Worm (Caenorhabditis elegans) whole organism, late embryonic: Measurements from ENCODE around the gene F47B8.10.

Experiments
- C08G9.2 ChIP-seq: sonication (generic microtip); optimal IDR thresholded peaks from 2 replicates; lab custom pipeline; 2016; ENCODE audit warnings: mild to moderate bottlenecking, missing genetic modification characterization, moderate library complexity, missing compliant biosample characterization
- K02D7.2 ChIP-seq: sonication (generic microtip); optimal IDR thresholded peaks from 2 replicates; lab custom pipeline; 2017; ENCODE audit warnings: mild to moderate bottlenecking, missing genetic modification characterization, missing compliant biosample characterization
- ahr-1 ChIP-seq: sonication (generic microtip); optimal IDR thresholded peaks from 2 replicates; lab custom pipeline; 2016; ENCODE audit warnings: missing genetic modification characterization, missing compliant biosample characterization
- ceh-14 ChIP-seq: sonication (generic microtip); optimal IDR thresholded peaks from 2 replicates; lab custom pipeline; 2016; ENCODE audit warnings: missing genotype, missing genetic modification characterization, missing compliant biosample characterization
- ceh-19 ChIP-seq: fragments of 200-800 bp; sonication (Bioruptor generic); optimal IDR thresholded peaks from 2 replicates; lab custom pipeline; 2018; ENCODE audit warnings: mild to moderate bottlenecking, missing genetic modification characterization, missing compliant biosample characterization
- ceh-24 ChIP-seq: sonication (generic microtip); optimal IDR thresholded peaks from 2 replicates; lab custom pipeline; 2016; ENCODE audit warnings: mild to moderate bottlenecking, missing genetic modification characterization, missing compliant biosample characterization
- ceh-31 ChIP-seq: sonication (generic microtip); optimal IDR thresholded peaks from 2 replicates; lab custom pipeline; 2016; ENCODE audit warnings: missing genetic modification characterization, missing compliant biosample characterization
- ceh-6 ChIP-seq: fragments of 200-800 bp; sonication (Bioruptor generic); optimal IDR thresholded peaks from 2 replicates; lab custom pipeline; 2018; ENCODE audit warnings: mild to moderate bottlenecking, missing genetic modification characterization, missing compliant biosample characterization
- ceh-9 ChIP-seq: sonication (generic microtip); optimal IDR thresholded peaks from 2 replicates; lab custom pipeline; 2016; ENCODE audit warnings: mild to moderate bottlenecking, missing genetic modification characterization, inconsistent platforms, missing compliant biosample characterization
- dmd-4 ChIP-seq: sonication (generic microtip); optimal IDR thresholded peaks from 2 replicates; lab custom pipeline; 2016; ENCODE audit warnings: borderline replicate concordance, missing genetic modification characterization, missing compliant biosample characterization
- elt-2 ChIP-seq: sonication (generic microtip); optimal IDR thresholded peaks from 2 replicates; lab custom pipeline; 2016; ENCODE audit warnings: missing genetic modification reagents, missing genetic modification characterization, missing compliant biosample characterization
- elt-4 ChIP-seq: sonication (generic microtip); optimal IDR thresholded peaks from 2 replicates; lab custom pipeline; 2016; ENCODE audit warnings: missing genetic modification characterization, missing compliant biosample characterization
- eyg-1 ChIP-seq: sonication (generic microtip); optimal IDR thresholded peaks from 2 replicates; lab custom pipeline; 2016; ENCODE audit warnings: missing genotype, missing genetic modification characterization, missing compliant biosample characterization
- fkh-10 ChIP-seq: fragments of 150-350 bp; optimal IDR thresholded peaks from 2 replicates; lab custom pipeline; 2014; ENCODE audit warnings: missing biosample characterization, missing genetic modification reagents, missing genetic modification characterization
- hlh-6 ChIP-seq: sonication (generic microtip); optimal IDR thresholded peaks from 2 replicates; lab custom pipeline; 2016; ENCODE audit warnings: missing genotype, missing genetic modification characterization, missing compliant biosample characterization
- lin-11 ChIP-seq: fragments of 200-800 bp; sonication (Bioruptor generic); optimal IDR thresholded peaks from 2 replicates; lab custom pipeline; 2018; ENCODE audit warnings: mild to moderate bottlenecking, missing genetic modification characterization, missing compliant biosample characterization
- nfya-1 ChIP-seq: sonication (generic microtip); optimal IDR thresholded peaks from 2 replicates; lab custom pipeline; 2017; ENCODE audit warnings: missing genetic modification characterization, mild to moderate bottlenecking, missing compliant biosample characterization, antibody characterized with exemption, moderate library complexity
- nhr-11 ChIP-seq: fragments of 150-350 bp; optimal IDR thresholded peaks from 2 replicates; lab custom pipeline; 2014; ENCODE audit warnings: missing biosample characterization, missing genetic modification characterization
- npax-4 ChIP-seq: sonication (generic microtip); optimal IDR thresholded peaks from 2 replicates; lab custom pipeline; 2016; ENCODE audit warnings: missing genetic modification characterization, missing compliant biosample characterization
- pag-3 ChIP-seq: sonication (generic microtip); optimal IDR thresholded peaks from 2 replicates; lab custom pipeline; 2016; ENCODE audit warnings: missing compliant biosample characterization, missing genetic modification characterization, borderline replicate concordance
- pax-1 ChIP-seq: fragments of 150-350 bp; optimal IDR thresholded peaks from 2 replicates; lab custom pipeline; 2014; ENCODE audit warnings: missing biosample characterization, missing genetic modification characterization
- pha-4 ChIP-seq: fragments of 150-350 bp; optimal IDR thresholded peaks from 2 replicates; lab custom pipeline; 2018; ENCODE audit warnings: missing biosample characterization, missing genetic modification reagents, missing genetic modification characterization
- pros-1 ChIP-seq: fragments of 150-350 bp; optimal IDR thresholded peaks from 2 replicates; lab custom pipeline; 2014; ENCODE audit warnings: missing biosample characterization, missing genetic modification reagents, missing genetic modification characterization
- ref-2 ChIP-seq: sonication (generic microtip); optimal IDR thresholded peaks from 2 replicates; lab custom pipeline; 2016; ENCODE audit warnings: missing genetic modification characterization, missing compliant biosample characterization
- sdc-2 ChIP-seq: sonication (generic microtip); optimal IDR thresholded peaks from 2 replicates; lab custom pipeline; 2016; ENCODE audit warnings: missing genotype, missing genetic modification characterization, missing compliant biosample characterization
- sox-2 ChIP-seq: fragments of 200-800 bp; sonication (Bioruptor generic); IDR thresholded peaks from 2 replicates; pipeline ENCODE4 v1.3.6; 2022; ENCODE audit warnings: missing genetic modification reagents, missing genetic modification characterization, missing compliant biosample characterization
- syd-9 ChIP-seq: sonication (generic microtip); optimal IDR thresholded peaks from 2 replicates; lab custom pipeline; 2016; ENCODE audit warnings: mild to moderate bottlenecking, missing genetic modification characterization, moderate library complexity, missing compliant biosample characterization
- tbx-2 ChIP-seq: sonication (generic microtip); optimal IDR thresholded peaks from 2 replicates; lab custom pipeline; 2016; ENCODE audit warnings: missing genetic modification characterization, missing compliant biosample characterization

Gene F47B8.10

ce11 chrV:14320246-14320645, 21.5 kb upstream of the F47B8.10 start, which contains the start of gene F47B8.14:
Gene F47B8.14, plus strand, starts transcription at chrV:14320546.
- TF ChIP-seq ref-2 (tag; lab: Kevin White, UChicago): no peak
- no peak for TF ChIP-seq eyg-1 (tag; lab: Kevin White, UChicago)
- no peak for TF ChIP-seq tbx-2 (tag; lab: Kevin White, UChicago)
- no peak for TF ChIP-seq ceh-6 (GFP tag; lab: Kevin White, UChicago)
- TF ChIP-seq ceh-19 (GFP tag; lab: Kevin White, UChicago): no peak
- TF ChIP-seq, all 69 proteins: peak for 0

DNA sequence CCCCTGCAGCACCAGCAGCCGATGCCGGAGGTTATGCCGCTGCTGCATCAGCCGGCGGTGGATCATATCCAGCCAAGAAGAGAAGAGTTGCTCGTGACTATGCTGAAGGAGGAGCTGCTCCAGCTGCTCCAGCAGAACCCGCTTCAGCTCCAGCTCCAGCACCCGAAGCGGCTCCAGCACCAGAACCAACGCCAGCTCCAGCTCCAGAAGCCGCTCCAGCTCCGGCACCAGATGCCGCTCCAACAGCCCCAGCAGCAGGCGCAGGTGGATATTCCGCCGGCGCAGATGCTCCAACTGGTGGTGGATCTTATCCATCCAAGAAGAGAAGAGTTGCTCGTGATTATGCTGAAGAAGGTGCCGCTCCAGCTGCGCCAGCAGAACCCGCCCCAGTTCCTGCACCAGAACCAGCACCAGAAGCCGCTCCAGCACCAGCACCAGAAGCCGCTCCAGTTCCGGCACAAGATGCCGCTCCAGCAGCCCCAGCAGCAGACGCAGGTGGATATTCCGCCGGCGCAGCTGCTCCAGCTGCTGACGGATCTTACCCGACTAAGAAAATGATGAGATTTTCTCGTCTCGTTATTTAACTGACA, 20.9 kb upstream of the F47B8.10 start:
- TF ChIP-seq pros-1 (tag; lab: Kevin White, UChicago) (no peak), ceh-9 (tag; lab: Kevin White, UChicago) (peak; percentile 28), elt-4 (tag; lab: Kevin White, UChicago) (peak; percentile 78)

DNA sequence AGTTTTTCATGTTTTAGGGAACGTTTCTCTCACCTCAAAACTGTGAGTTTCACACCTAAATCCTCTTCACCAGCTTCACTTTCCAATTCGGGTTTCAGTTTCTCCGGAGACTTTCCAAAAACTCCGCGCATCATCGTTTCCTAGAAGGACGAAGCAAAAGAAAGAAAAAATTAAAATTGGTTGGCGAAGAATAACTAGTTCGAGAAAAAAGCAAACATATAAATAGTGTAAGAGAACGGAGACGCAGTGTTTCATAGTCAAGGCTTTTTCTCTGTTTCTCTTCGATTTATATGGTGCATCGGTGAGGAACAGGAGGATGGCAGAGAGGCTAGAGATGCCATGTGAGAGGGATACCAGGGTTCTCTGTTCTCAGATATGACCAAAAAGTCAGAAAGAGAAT, 19.0 kb upstream of the F47B8.10 start, which contains the start of gene F47B8.3:
F47B8.3 (minus strand) TSS at position 261 of the 400 bp plus-strand sequence.
- peak; percentile 13 for TF ChIP-seq nfya-1 (tag; lab: Kevin White, UChicago)
- TF ChIP-seq ceh-31 (tag; lab: Kevin White, UChicago): no peak

- TF ChIP-seq pha-4 (no peak), pag-3 (tag; lab: Kevin White, UChicago) (peak; percentile 4), elt-4 (tag; lab: Kevin White, UChicago) (peak; percentile 42)
Measured at ce11 chrV:14324502-14325467, 17.0 kb upstream of the F47B8.10 start, which contains the start of the genes F47B8.4 and F47B8.18. Gene F47B8.4, minus strand, starts transcription at chrV:14324673. Gene F47B8.18, minus strand, starts transcription at chrV:14325464.

- no peak for TF ChIP-seq C08G9.2 (tag; lab: Kevin White, UChicago)
- TF ChIP-seq elt-2 (tag; lab: Kevin White, UChicago): no peak
- no peak for TF ChIP-seq pha-4
- TF ChIP-seq ceh-31 (tag; lab: Kevin White, UChicago): no peak
- no peak for TF ChIP-seq fkh-10 (GFP tag; lab: Kevin White, UChicago)
- TF ChIP-seq sdc-2: no peak
Measured at ce11 chrV:14327776-14328175, 14.0 kb upstream of the F47B8.10 start, which contains the start of gene F47B8.5. Gene F47B8.5, minus strand, starts transcription at chrV:14327876.

DNA sequence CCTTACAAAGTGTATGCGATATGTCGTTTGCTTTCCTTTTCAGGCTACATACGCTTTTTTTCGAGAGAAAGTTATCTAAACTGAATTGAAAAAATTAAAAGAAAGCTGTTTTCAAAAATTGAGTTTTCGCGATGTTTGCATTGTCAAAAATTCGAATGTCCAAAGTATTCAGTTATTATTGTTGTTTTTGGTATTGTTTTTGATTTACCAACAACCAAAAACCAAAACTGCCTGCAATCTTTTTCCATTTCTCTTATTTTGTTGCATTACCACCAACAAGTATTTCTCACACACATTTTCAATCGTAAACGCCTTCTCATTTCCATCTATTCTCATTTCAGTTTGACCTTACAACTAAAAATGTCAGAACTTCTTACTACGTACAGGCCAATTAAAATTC, 13.0 kb upstream of the F47B8.10 start, which contains the start of gene pepm-1:
pepm-1 (plus strand) TSS at position 301 of the 400 bp plus-strand sequence.
- TF ChIP-seq nhr-11 (tag; lab: Kevin White, UChicago) (no peak), elt-4 (tag; lab: Kevin White, UChicago) (no peak), lin-11 (tag; lab: Kevin White, UChicago) (no peak), ahr-1 (tag; lab: Kevin White, UChicago) (no peak), npax-4 (tag; lab: Kevin White, UChicago) (no peak), ceh-9 (tag; lab: Kevin White, UChicago) (no peak), pax-1 (tag; lab: Kevin White, UChicago) (no peak), K02D7.2 (tag; lab: Kevin White, UChicago) (no peak), eyg-1 (tag; lab: Kevin White, UChicago) (no peak), ceh-14 (no peak), dmd-4 (no peak), sox-2 (GFP tag; lab: Robert Waterston, UW) (no peak), ref-2 (tag; lab: Kevin White, UChicago) (no peak), syd-9 (tag; lab: Kevin White, UChicago) (no peak), hlh-6 (tag; lab: Kevin White, UChicago) (no peak), ceh-24 (no peak)
